Fruit fly (Drosophila melanogaster) whole organism, embryonic: ENCODE measurements around the gene dhd.

ENCODE experiments used
- Abd-B ChIP-seq: fragments of 200-800 bp; sonication (Bioruptor generic); optimal IDR thresholded peaks from 2 replicates; lab custom pipeline; 2018; ENCODE audit warnings: missing biosample characterization, mild to moderate bottlenecking, missing genetic modification characterization, moderate library complexity
- CG12659 ChIP-seq: fragments of 200-800 bp; sonication (Bioruptor generic); optimal IDR thresholded peaks from 3 replicates; lab custom pipeline; 2017; ENCODE audit warnings: mild to moderate bottlenecking, missing biosample characterization, missing genetic modification reagents, missing genetic modification characterization
- CG14667 ChIP-seq: fragments of 200-800 bp; sonication (Bioruptor generic); IDR thresholded peaks from 2 replicates; pipeline ENCODE4 v1.3.6; 2022; ENCODE audit warnings: missing biosample characterization, missing genetic modification characterization
- CG3847 ChIP-seq: fragments of 200-800 bp; sonication (Bioruptor generic); IDR thresholded peaks from 2 replicates; pipeline ENCODE4 v1.3.6; 2022; ENCODE audit warnings: missing biosample characterization, missing genetic modification characterization
- E2f1 ChIP-seq: fragments of 200-800 bp; sonication (Bioruptor generic); IDR thresholded peaks from 2 replicates; pipeline ENCODE4 v1.3.6; 2022; ENCODE audit warnings: missing biosample characterization, missing genetic modification characterization
- NK7.1 ChIP-seq: fragments of 200-800 bp; sonication (Bioruptor generic); optimal IDR thresholded peaks from 3 replicates; lab custom pipeline; 2016; ENCODE audit warnings: missing biosample characterization, missing genetic modification characterization
- Rfx ChIP-seq: fragments of 200-800 bp; sonication (Bioruptor generic); IDR thresholded peaks from 2 replicates; pipeline ENCODE4 v1.3.6; 2022; ENCODE audit warnings: missing biosample characterization, missing genetic modification characterization
- Sin3A ChIP-seq: fragments of >200 bp; optimal IDR thresholded peaks from 2 replicates; lab custom pipeline; 2018
- Xbp1 ChIP-seq: fragments of 200-800 bp; sonication (Bioruptor generic); optimal IDR thresholded peaks from 3 replicates; lab custom pipeline; 2016; ENCODE audit warnings: missing biosample characterization, mild to moderate bottlenecking, missing genetic modification characterization
- luna ChIP-seq: fragments of 200-800 bp; sonication (Bioruptor generic); optimal IDR thresholded peaks from 2 replicates; lab custom pipeline; 2016; ENCODE audit warnings: missing biosample characterization, missing genetic modification characterization

DNA sequence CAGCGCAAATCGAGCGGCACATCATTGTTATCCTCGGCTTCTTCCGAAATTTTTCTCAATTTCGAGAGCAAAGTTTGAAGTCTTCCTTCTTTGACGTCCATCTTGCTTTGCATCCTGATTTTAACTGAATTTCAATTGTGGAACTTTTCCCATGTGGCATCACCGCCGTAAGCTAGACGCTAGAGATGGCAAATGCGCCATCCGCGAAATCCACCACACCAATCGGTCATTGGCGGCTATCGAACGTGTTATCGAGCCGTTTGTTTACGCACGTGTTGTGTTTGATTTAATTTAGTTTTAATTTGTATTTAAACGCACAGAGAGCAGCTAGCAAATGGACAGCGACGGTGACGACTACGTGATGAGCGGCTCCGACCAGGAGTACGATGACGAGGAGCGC is 5.2 kb downstream of the dhd start, which contains the start of the genes CG15930 and Sas10:
- no peak for TF ChIP-seq NK7.1
- peak; percentile 30 for TF ChIP-seq CG12659 (GFP tag; lab: Kevin White, UChicago)
- no peak for TF ChIP-seq Xbp1 (GFP tag; lab: Kevin White, UChicago)
- TF ChIP-seq luna (GFP tag; lab: Kevin White, UChicago) = no peak
- no peak for TF ChIP-seq E2f1 (GFP tag; lab: Robert Waterston, UW)
- no peak for TF ChIP-seq Rfx
- no peak for TF ChIP-seq CG3847 (GFP tag; lab: Robert Waterston, UW)
- TF ChIP-seq Sin3A (lab: Kevin White, UChicago) = no peak
- TF ChIP-seq Abd-B (GFP tag; lab: Kevin White, UChicago) = no peak
- TF ChIP-seq CG14667 (GFP tag; lab: Robert Waterston, UW) = no peak
